Worm (Caenorhabditis elegans) whole organism, L4 larva: ENCODE measurements around the gene srj-44.

Source experiments
- egl-27 ChIP-seq: sonication (generic microtip); optimal IDR thresholded peaks from 3 replicates; lab custom pipeline; 2017; ENCODE audit warnings: missing biosample characterization, missing genetic modification reagents, missing genetic modification characterization
- fkh-10 ChIP-seq: fragments of 150-350 bp; optimal IDR thresholded peaks from 2 replicates; lab custom pipeline; 2014; ENCODE audit warnings: missing biosample characterization, missing genetic modification reagents, missing genetic modification characterization
- lin-15B ChIP-seq: fragments of 150-350 bp; sonication (generic microtip); optimal IDR thresholded peaks from 3 replicates; lab custom pipeline; 2014; ENCODE audit warnings: missing biosample characterization, missing genetic modification characterization
- mdl-1 ChIP-seq, 2 experiments: fragments of 150-350 bp in 1 of 2; sonication (generic microtip) in 1 of 2; optimal IDR thresholded peaks; 2 replicates each; lab custom pipeline; 2014 to 2017; ENCODE audit warnings: missing biosample characterization in 2 of 2, missing genetic modification characterization in 2 of 2
- nhr-237 ChIP-seq: sonication (generic microtip); optimal IDR thresholded peaks from 2 replicates; lab custom pipeline; 2017; ENCODE audit warnings: missing biosample characterization, missing genetic modification characterization
- nhr-76 ChIP-seq: fragments of 150-350 bp; optimal IDR thresholded peaks from 2 replicates; lab custom pipeline; 2014; ENCODE audit warnings: missing biosample characterization, missing genetic modification characterization
- snpc-4 ChIP-seq: fragments of 150-350 bp; optimal IDR thresholded peaks from 2 replicates; lab custom pipeline; 2014; ENCODE audit warnings: missing biosample characterization, missing genetic modification characterization
- tra-1 ChIP-seq: fragments of 200-800 bp; sonication (Bioruptor generic); IDR thresholded peaks from 2 replicates; pipeline ENCODE4 v1.3.6; 2022; ENCODE audit warnings: missing genetic modification reagents, missing genetic modification characterization, missing compliant biosample characterization
- zip-11 ChIP-seq: fragments of 200-800 bp; sonication (Bioruptor generic); IDR thresholded peaks from 2 replicates; pipeline ENCODE4 v1.3.6; 2022; ENCODE audit warnings: missing genetic modification characterization, missing compliant biosample characterization

DNA sequence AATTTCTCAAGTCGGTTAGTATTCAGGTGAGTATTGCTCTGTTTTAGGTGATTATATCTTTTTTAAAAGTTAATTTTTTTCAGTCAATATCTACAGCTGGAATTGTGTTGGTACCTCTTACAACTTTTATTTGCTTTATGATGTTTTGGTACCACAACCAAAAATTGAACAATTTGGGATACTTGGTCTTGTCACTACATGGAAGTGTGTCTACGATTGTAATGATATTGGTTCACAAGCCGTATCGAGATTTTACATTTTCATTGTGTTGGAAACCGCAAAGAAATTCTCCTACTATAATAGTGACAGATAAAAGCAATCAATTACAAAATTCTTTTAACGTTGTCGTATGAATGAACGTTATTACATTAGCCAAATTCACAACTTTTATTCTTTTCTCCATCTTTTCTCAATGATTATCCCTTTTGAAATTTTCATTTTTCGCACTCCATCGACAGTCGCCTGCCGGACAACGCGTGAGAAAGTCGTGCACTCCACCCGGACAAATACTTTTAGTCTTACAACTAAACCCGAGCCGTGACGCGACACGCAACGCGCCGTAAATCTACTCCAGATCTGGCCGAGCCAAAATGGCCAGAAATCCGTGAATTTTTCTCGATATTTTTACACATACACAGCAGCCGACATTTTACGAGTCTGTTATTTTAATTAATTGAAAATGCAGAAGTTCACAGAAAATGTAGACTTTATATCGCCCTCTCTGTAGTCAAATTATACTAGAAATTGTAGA lies 26.3 kb upstream of the srj-44 start:
- TF ChIP-seq tra-1 (GFP tag; lab: Robert Waterston, UW) (peak; percentile 42; the same call in 1 of the 2 replicates), mdl-1 (tag; optimal IDR thresholded peaks at IDR 0.05; lab: Kevin White, UChicago) (no peak), egl-27 (tag; lab: Kevin White, UChicago) (no peak), lin-15B (tag; lab: Kevin White, UChicago) (no peak), fkh-10 (GFP tag; lab: Kevin White, UChicago) (no peak), nhr-76 (tag; lab: Kevin White, UChicago) (no peak), nhr-237 (tag; lab: Kevin White, UChicago) (no peak), zip-11 (no peak), snpc-4 (tag; lab: Kevin White, UChicago) (no peak)
